Worm (Caenorhabditis elegans) whole organism, L4/young adult: ENCODE results near the gene nhr-15.

Experiments
- W03F9.2 ChIP-seq: fragments of 150-350 bp; optimal IDR thresholded peaks from 2 replicates; lab custom pipeline; 2014; ENCODE audit warnings: missing biosample characterization, missing genetic modification characterization
- dao-5 ChIP-seq: sonication (generic microtip); optimal IDR thresholded peaks from 2 replicates; lab custom pipeline; 2016; ENCODE audit warnings: missing genotype, missing genetic modification characterization, moderate library complexity, missing compliant biosample characterization
- him-1 ChIP-seq: sonication (generic microtip); optimal IDR thresholded peaks from 2 replicates; lab custom pipeline; 2016; ENCODE audit warnings: missing genotype, missing genetic modification reagents, missing genetic modification characterization, missing compliant biosample characterization

DNA sequence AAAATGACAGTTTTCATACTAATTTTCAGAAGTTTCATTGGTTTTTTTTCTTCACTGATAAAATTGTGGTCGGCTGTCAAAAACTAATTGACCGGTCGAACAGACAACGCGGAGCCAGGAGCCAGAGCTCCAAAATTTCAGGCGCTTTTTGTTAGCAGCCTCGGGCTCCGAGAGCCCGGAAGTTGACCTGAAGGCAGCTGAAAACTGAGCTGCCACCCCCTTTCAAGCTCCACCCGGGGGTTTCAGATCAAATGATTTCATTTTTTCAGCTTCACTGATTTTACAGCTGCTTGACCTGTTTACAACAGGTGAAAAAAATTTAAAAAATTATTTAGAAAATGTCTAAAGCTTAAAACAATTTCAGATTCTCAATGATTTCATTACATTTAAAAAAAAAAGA lies 29.8 kb downstream of the nhr-15 start:
- TF ChIP-seq dao-5 (tag; lab: Kevin White, UChicago) = no peak
- no peak for TF ChIP-seq him-1 (tag; lab: Kevin White, UChicago)
- TF ChIP-seq W03F9.2 = no peak
